Fruit fly (Drosophila melanogaster) whole organism, embryonic: ENCODE results near the gene CG42495.

Experiments
- Atf-2 ChIP-seq: fragments of 200-800 bp; sonication (Bioruptor generic); optimal IDR thresholded peaks from 2 replicates; lab custom pipeline; 2016; ENCODE audit warnings: missing biosample characterization, missing genetic modification characterization
- CG10147 ChIP-seq: fragments of 200-800 bp; sonication (Bioruptor generic); optimal IDR thresholded peaks from 2 replicates; lab custom pipeline; 2019; ENCODE audit warnings: missing biosample characterization, mild to moderate bottlenecking, missing genetic modification characterization, moderate library complexity
- CG10274 ChIP-seq: fragments of 200-800 bp; sonication (Bioruptor generic); optimal IDR thresholded peaks from 3 replicates; lab custom pipeline; 2017; ENCODE audit warnings: missing biosample characterization, mild to moderate bottlenecking, missing genetic modification characterization
- CG12391 ChIP-seq: fragments of 200-800 bp; sonication (Bioruptor generic); optimal IDR thresholded peaks from 3 replicates; lab custom pipeline; 2018; ENCODE audit warnings: missing biosample characterization, mild to moderate bottlenecking, missing genetic modification characterization, moderate library complexity
- CG14441 ChIP-seq: fragments of 200-800 bp; sonication (Bioruptor generic); IDR thresholded peaks from 2 replicates; pipeline ENCODE4 v1.3.6; 2022; ENCODE audit warnings: missing biosample characterization, missing genetic modification characterization
- CG18619 ChIP-seq: fragments of 200-800 bp; sonication (Bioruptor generic); optimal IDR thresholded peaks from 3 replicates; lab custom pipeline; 2017; ENCODE audit warnings: missing biosample characterization, mild to moderate bottlenecking, missing genetic modification characterization
- CG3163 ChIP-seq: fragments of 200-800 bp; sonication (Bioruptor generic); optimal IDR thresholded peaks from 3 replicates; lab custom pipeline; 2016; ENCODE audit warnings: missing biosample characterization, missing genetic modification characterization
- CG3847 ChIP-seq: fragments of 200-800 bp; sonication (Bioruptor generic); IDR thresholded peaks from 2 replicates; pipeline ENCODE4 v1.3.6; 2022; ENCODE audit warnings: missing biosample characterization, missing genetic modification characterization
- CG6254 ChIP-seq: fragments of 200-800 bp; sonication (Bioruptor generic); optimal IDR thresholded peaks from 3 replicates; lab custom pipeline; 2017; ENCODE audit warnings: mild to moderate bottlenecking, missing biosample characterization, missing genetic modification reagents, missing genetic modification characterization
- CG7357 ChIP-seq: fragments of 200-800 bp; sonication (Bioruptor generic); IDR thresholded peaks from 3 replicates; pipeline ENCODE4 v1.3.6; 2022; ENCODE audit warnings: missing biosample characterization, missing genetic modification characterization
- CG7372 ChIP-seq: fragments of 200-800 bp; sonication (Bioruptor generic); IDR thresholded peaks from 2 replicates; pipeline ENCODE4 v1.3.6; 2022; ENCODE audit warnings: missing biosample characterization, missing genetic modification characterization
- CG7556 ChIP-seq: fragments of 200-800 bp; sonication (Bioruptor generic); optimal IDR thresholded peaks from 2 replicates; lab custom pipeline; 2017; ENCODE audit warnings: missing biosample characterization, mild to moderate bottlenecking, missing genetic modification characterization
- CG8765 ChIP-seq: fragments of 200-800 bp; sonication (Bioruptor generic); IDR thresholded peaks from 2 replicates; pipeline ENCODE4 v1.3.6; 2022; ENCODE audit warnings: missing biosample characterization, missing genetic modification characterization
- Doc2 ChIP-seq: fragments of 200-800 bp; sonication (Bioruptor generic); IDR thresholded peaks from 2 replicates; pipeline ENCODE4 v1.3.6; 2022; ENCODE audit warnings: missing biosample characterization, missing genetic modification characterization
- Elba2 ChIP-seq: fragments of 200-800 bp; sonication (Bioruptor generic); optimal IDR thresholded peaks from 3 replicates; lab custom pipeline; 2016; ENCODE audit warnings: missing biosample characterization, missing genetic modification characterization
- Gug ChIP-seq: fragments of 200-800 bp; sonication (Bioruptor generic); IDR thresholded peaks from 4 replicates; pipeline ENCODE4 v1.3.6; 2022; ENCODE audit warnings: missing biosample characterization, missing genetic modification characterization
- H15 ChIP-seq: fragments of 200-800 bp; sonication (Bioruptor generic); IDR thresholded peaks from 3 replicates; pipeline ENCODE4 v1.3.6; 2022; ENCODE audit warnings: missing biosample characterization, missing genetic modification characterization
- Hey ChIP-seq: fragments of 200-800 bp; sonication (Bioruptor generic); optimal IDR thresholded peaks from 3 replicates; lab custom pipeline; 2018; ENCODE audit warnings: missing biosample characterization, mild to moderate bottlenecking, missing genetic modification characterization
- Hmx ChIP-seq: fragments of 200-800 bp; sonication (Bioruptor generic); optimal IDR thresholded peaks from 2 replicates; lab custom pipeline; 2016; ENCODE audit warnings: missing biosample characterization, missing genetic modification characterization
- Hr39 ChIP-seq: fragments of >200 bp; optimal IDR thresholded peaks from 2 replicates; lab custom pipeline; 2017
- Hr51 ChIP-seq, 2 experiments: fragments of 200-800 bp; sonication (Bioruptor generic); optimal IDR thresholded peaks; 2 replicates in 1 of 2; 3 replicates in 1 of 2; lab custom pipeline; 2016 to 2018; ENCODE audit warnings: missing biosample characterization in 2 of 2, missing genetic modification characterization in 2 of 2, mild to moderate bottlenecking in 1 of 2, moderate library complexity in 1 of 2
- Lim3 ChIP-seq: fragments of 200-800 bp; sonication (Bioruptor generic); IDR thresholded peaks from 2 replicates; pipeline ENCODE4 v1.3.6; 2022; ENCODE audit warnings: missing biosample characterization, missing genetic modification characterization
- Mad ChIP-seq: fragments of 200-800 bp; sonication (Bioruptor generic); optimal IDR thresholded peaks from 2 replicates; lab custom pipeline; 2016; ENCODE audit warnings: missing biosample characterization, missing genetic modification characterization
- Max ChIP-seq: fragments of 200-800 bp; sonication (Bioruptor generic); optimal IDR thresholded peaks from 2 replicates; lab custom pipeline; 2016; ENCODE audit warnings: missing biosample characterization, mild to moderate bottlenecking, missing genetic modification characterization
- Nf-YC ChIP-seq: fragments of 200-800 bp; optimal IDR thresholded peaks from 3 replicates; lab custom pipeline; 2019; ENCODE audit warnings: missing biosample characterization, mild to moderate bottlenecking, missing genetic modification characterization, moderate library complexity
- Rx ChIP-seq: fragments of 200-800 bp; sonication (Bioruptor generic); IDR thresholded peaks from 2 replicates; pipeline ENCODE4 v1.3.6; 2022; ENCODE audit warnings: missing biosample characterization, missing genetic modification characterization
- YL-1 ChIP-seq: fragments of 200-800 bp; sonication (Bioruptor generic); optimal IDR thresholded peaks from 3 replicates; lab custom pipeline; 2017; ENCODE audit warnings: missing biosample characterization, mild to moderate bottlenecking, missing genetic modification characterization
- ab ChIP-seq: fragments of 200-800 bp; sonication (Bioruptor generic); optimal IDR thresholded peaks from 2 replicates; lab custom pipeline; 2016; ENCODE audit warnings: missing biosample characterization, missing genetic modification characterization
- ara ChIP-seq: fragments of 200-800 bp; sonication (Bioruptor generic); IDR thresholded peaks from 2 replicates; pipeline ENCODE4 v1.3.6; 2022; ENCODE audit warnings: missing biosample characterization, missing genetic modification characterization
- bcd ChIP-seq: fragments of 200-800 bp; sonication (Bioruptor generic); optimal IDR thresholded peaks from 2 replicates; lab custom pipeline; 2017; ENCODE audit warnings: missing biosample characterization, mild to moderate bottlenecking, missing genetic modification characterization
- chif ChIP-seq, 2 experiments: fragments of 200-800 bp; sonication (Bioruptor generic); optimal IDR thresholded peaks; 3 replicates each; lab custom pipeline; 2016; ENCODE audit warnings: missing biosample characterization in 2 of 2, missing genetic modification characterization in 2 of 2
- dan ChIP-seq: fragments of 200-800 bp; sonication (Bioruptor generic); IDR thresholded peaks from 2 replicates; pipeline ENCODE4 v1.3.6; 2022; ENCODE audit warnings: missing biosample characterization, missing genetic modification characterization
- dmrt11E ChIP-seq: fragments of 200-800 bp; sonication (Bioruptor generic); optimal IDR thresholded peaks from 3 replicates; lab custom pipeline; 2018; ENCODE audit warnings: missing biosample characterization, mild to moderate bottlenecking, missing genetic modification characterization, moderate library complexity
- exex ChIP-seq: fragments of 200-800 bp; sonication (Bioruptor generic); optimal IDR thresholded peaks from 4 replicates; lab custom pipeline; 2018; ENCODE audit warnings: missing biosample characterization, mild to moderate bottlenecking, missing genetic modification characterization, moderate library complexity
- fd64A ChIP-seq: fragments of 200-800 bp; sonication (Bioruptor generic); optimal IDR thresholded peaks from 3 replicates; lab custom pipeline; 2018; ENCODE audit warnings: missing biosample characterization, mild to moderate bottlenecking, missing genetic modification characterization
- gcm ChIP-seq: fragments of 200-800 bp; sonication (Bioruptor generic); optimal IDR thresholded peaks from 2 replicates; lab custom pipeline; 2019; ENCODE audit warnings: missing biosample characterization, mild to moderate bottlenecking, missing genetic modification characterization, moderate library complexity
- gem ChIP-seq: fragments of 200-800 bp; sonication (Bioruptor generic); optimal IDR thresholded peaks from 2 replicates; lab custom pipeline; 2019; ENCODE audit warnings: missing biosample characterization, mild to moderate bottlenecking, missing genetic modification characterization, moderate library complexity
- gro ChIP-seq: fragments of 200-800 bp; sonication (Bioruptor generic); optimal IDR thresholded peaks from 2 replicates; lab custom pipeline; 2016; ENCODE audit warnings: missing biosample characterization, missing genetic modification characterization
- gsb ChIP-seq: fragments of 200-800 bp; sonication (Bioruptor generic); IDR thresholded peaks from 2 replicates; pipeline ENCODE4 v1.3.6; 2022; ENCODE audit warnings: missing biosample characterization, missing genetic modification characterization
- hth ChIP-seq: fragments of >200 bp; optimal IDR thresholded peaks from 2 replicates; lab custom pipeline; 2017; ENCODE audit warnings: inconsistent platforms
- inv ChIP-seq: fragments of 200-800 bp; sonication (Bioruptor generic); IDR thresholded peaks from 2 replicates; pipeline ENCODE4 v1.3.6; 2022; ENCODE audit warnings: missing biosample characterization, missing genetic modification characterization; ENCODE audit not compliant: partially characterized antibody
- mld ChIP-seq: fragments of 200-800 bp; sonication (Bioruptor generic); IDR thresholded peaks from 3 replicates; pipeline ENCODE4 v1.3.6; 2022; ENCODE audit warnings: missing biosample characterization, missing genetic modification characterization; ENCODE audit not compliant: partially characterized antibody
- pb ChIP-seq: fragments of 200-800 bp; sonication (Bioruptor generic); optimal IDR thresholded peaks from 3 replicates; lab custom pipeline; 2016; ENCODE audit warnings: missing biosample characterization, missing genetic modification characterization
- pum ChIP-seq: fragments of 200-800 bp; sonication (Bioruptor generic); optimal IDR thresholded peaks from 2 replicates; lab custom pipeline; 2016; ENCODE audit warnings: missing biosample characterization, missing genetic modification characterization
- slbo ChIP-seq: fragments of 200-800 bp; sonication (Bioruptor generic); IDR thresholded peaks from 2 replicates; pipeline ENCODE4 v1.3.6; 2022; ENCODE audit warnings: missing biosample characterization, missing genetic modification characterization
- slou ChIP-seq: fragments of 200-800 bp; sonication (Bioruptor generic); optimal IDR thresholded peaks from 3 replicates; lab custom pipeline; 2016; ENCODE audit warnings: missing biosample characterization, missing genetic modification characterization
- sob ChIP-seq: fragments of 200-800 bp; sonication (Bioruptor generic); IDR thresholded peaks from 2 replicates; pipeline ENCODE4 v1.3.6; 2022; ENCODE audit warnings: missing biosample characterization, missing genetic modification characterization
- sr ChIP-seq: fragments of 200-800 bp; sonication (Bioruptor generic); IDR thresholded peaks from 3 replicates; pipeline ENCODE4 v1.3.6; 2022; ENCODE audit warnings: missing biosample characterization, missing genetic modification characterization
- tgo ChIP-seq: fragments of 200-800 bp; sonication (Bioruptor generic); IDR thresholded peaks from 3 replicates; pipeline ENCODE4 v1.3.6; 2022; ENCODE audit warnings: missing biosample characterization, missing genetic modification characterization
- zfh1 ChIP-seq: fragments of 200-800 bp; sonication (Bioruptor generic); IDR thresholded peaks from 3 replicates; pipeline ENCODE4 v1.3.6; 2022; ENCODE audit warnings: missing biosample characterization, missing genetic modification characterization

CG42495 gene

dm6 chr3L:18640584-18641527 lies 26.3 kb upstream of the CG42495 start (continued):
- TF ChIP-seq inv (GFP tag; lab: Robert Waterston, UW) (no peak), CG14441 (GFP tag; lab: Robert Waterston, UW) (peak; percentile 97), CG18619 (peak; percentile 85), Hr39 (lab: Kevin White, UChicago) (no peak), Hmx (GFP tag; lab: Kevin White, UChicago) (peak; percentile 86), Doc2 (peak; percentile 91), sob (peak; percentile 99), Elba2 (GFP tag; lab: Kevin White, UChicago) (no peak), chif (GFP tag; optimal IDR thresholded peaks at IDR 0.05; lab: Kevin White, UChicago) (peak; percentile 91 to 94), CG8765 (peak; percentile 95), Rx (GFP tag; lab: Robert Waterston, UW) (peak; percentile 96), CG3163 (GFP tag; lab: Kevin White, UChicago) (peak; percentile 84), hth (lab: Kevin White, UChicago) (no peak), bcd (GFP tag; lab: Kevin White, UChicago) (peak; percentile 92), slbo (GFP tag; lab: Robert Waterston, UW) (peak; percentile 99), CG10147 (GFP tag; lab: Kevin White, UChicago) (peak; percentile 94), Hey (tag; lab: Kevin White, UChicago) (peak; percentile 74), Hr51 (GFP tag; optimal IDR thresholded peaks at IDR 0.05; lab: Kevin White, UChicago) (peak; percentile 85 to 97), H15 (peak; percentile 97), fd64A (GFP tag; lab: Kevin White, UChicago) (peak; percentile 53), dan (GFP tag; lab: Robert Waterston, UW) (peak; percentile 83), gro (peak; percentile 95), ab (GFP tag; lab: Kevin White, UChicago) (peak; percentile 94), exex (tag; lab: Kevin White, UChicago) (peak; percentile 62), dmrt11E (tag; lab: Kevin White, UChicago) (peak; percentile 61), slou (GFP tag; lab: Kevin White, UChicago) (peak; percentile 87), gem (tag; lab: Kevin White, UChicago) (peak; percentile 95), CG7372 (GFP tag; lab: Robert Waterston, UW) (peak; percentile 97), Atf-2 (GFP tag; lab: Kevin White, UChicago) (peak; percentile 87), zfh1 (peak; percentile 98), ara (GFP tag; lab: Robert Waterston, UW) (peak; percentile 95), Gug (GFP tag; lab: Robert Waterston, UW) (peak; percentile 95), CG7357 (peak; percentile 88), gcm (GFP tag; lab: Kevin White, UChicago) (peak; percentile 88), gsb (GFP tag; lab: Robert Waterston, UW) (peak; percentile 96), YL-1 (GFP tag; lab: Kevin White, UChicago) (peak; percentile 21), Max (GFP tag; lab: Kevin White, UChicago) (peak; percentile 80), pb (peak; percentile 80), Nf-YC (tag; lab: Kevin White, UChicago) (peak; percentile 60), Lim3 (peak; percentile 85), CG10274 (GFP tag; lab: Kevin White, UChicago) (peak; percentile 68), tgo (GFP tag; lab: Robert Waterston, UW) (peak; percentile 98), sr (GFP tag; lab: Robert Waterston, UW) (peak; percentile 89), mld (GFP tag; lab: Robert Waterston, UW) (no peak), CG3847 (GFP tag; lab: Robert Waterston, UW) (peak; percentile 98), Mad (peak; percentile 89), CG6254 (GFP tag; lab: Kevin White, UChicago) (peak; percentile 63), CG7556 (peak; percentile 98), pum (peak; percentile 78), CG12391 (tag; lab: Kevin White, UChicago) (peak; percentile 89)
